Fruit fly (Drosophila melanogaster): ENCODE results near the gene CG42577.

CG42577 gene

dm6 chrX:20255977-20256376, 3.1 kb upstream of the CG42577 start:
- TF ChIP-seq Lpt (GFP tag; optimal IDR thresholded peaks at IDR 0.05) (no peak), CG11762 (GFP tag; optimal IDR thresholded peaks at IDR 0.05; ENCODE audit: insufficient read depth) (no peak), Eip93F (GFP tag; optimal IDR thresholded peaks at IDR 0.05) (no peak), CG1621 (tag; optimal IDR thresholded peaks at IDR 0.05) (no peak), eg (GFP tag; IDR thresholded peaks at IDR 0.05) (no peak), CG10631 (GFP tag; optimal IDR thresholded peaks at IDR 0.05) (no peak), CG4318 (GFP tag; optimal IDR thresholded peaks at IDR 0.05) (no peak), svp (GFP tag) (peak; percentile 80), fd85E (GFP tag; optimal IDR thresholded peaks at IDR 0.05) (no peak), CG15336 (GFP tag; IDR thresholded peaks at IDR 0.05) (no peak), cyc (GFP tag; optimal IDR thresholded peaks at IDR 0.05) (no peak), Sox14 (GFP tag; optimal IDR thresholded peaks at IDR 0.05) (peak; percentile 29), CG10669 (GFP tag; optimal IDR thresholded peaks at IDR 0.05) (no peak), CG3919 (GFP tag; optimal IDR thresholded peaks at IDR 0.05) (no peak), Sox15 (GFP tag; optimal IDR thresholded peaks at IDR 0.05) (no peak), Gug (GFP tag; IDR thresholded peaks at IDR 0.05) (no peak), CG11294 (GFP tag; IDR thresholded peaks at IDR 0.05) (no peak), CG8632 (GFP tag; optimal IDR thresholded peaks at IDR 0.05) (no peak), vri (GFP tag; optimal IDR thresholded peaks at IDR 0.05) (peak; percentile 19), topi (GFP tag; optimal IDR thresholded peaks at IDR 0.05) (no peak), CG6163 (GFP tag; IDR thresholded peaks at IDR 0.05) (no peak), Hr38 (GFP tag; optimal IDR thresholded peaks at IDR 0.05) (no peak), CG6792 (GFP tag; optimal IDR thresholded peaks at IDR 0.05) (no peak), Eip75B (GFP tag; optimal IDR thresholded peaks at IDR 0.05) (no peak), Hr4 (GFP tag; optimal IDR thresholded peaks at IDR 0.05) (no peak), acj6 (GFP tag; optimal IDR thresholded peaks at IDR 0.05) (no peak)

DNA sequence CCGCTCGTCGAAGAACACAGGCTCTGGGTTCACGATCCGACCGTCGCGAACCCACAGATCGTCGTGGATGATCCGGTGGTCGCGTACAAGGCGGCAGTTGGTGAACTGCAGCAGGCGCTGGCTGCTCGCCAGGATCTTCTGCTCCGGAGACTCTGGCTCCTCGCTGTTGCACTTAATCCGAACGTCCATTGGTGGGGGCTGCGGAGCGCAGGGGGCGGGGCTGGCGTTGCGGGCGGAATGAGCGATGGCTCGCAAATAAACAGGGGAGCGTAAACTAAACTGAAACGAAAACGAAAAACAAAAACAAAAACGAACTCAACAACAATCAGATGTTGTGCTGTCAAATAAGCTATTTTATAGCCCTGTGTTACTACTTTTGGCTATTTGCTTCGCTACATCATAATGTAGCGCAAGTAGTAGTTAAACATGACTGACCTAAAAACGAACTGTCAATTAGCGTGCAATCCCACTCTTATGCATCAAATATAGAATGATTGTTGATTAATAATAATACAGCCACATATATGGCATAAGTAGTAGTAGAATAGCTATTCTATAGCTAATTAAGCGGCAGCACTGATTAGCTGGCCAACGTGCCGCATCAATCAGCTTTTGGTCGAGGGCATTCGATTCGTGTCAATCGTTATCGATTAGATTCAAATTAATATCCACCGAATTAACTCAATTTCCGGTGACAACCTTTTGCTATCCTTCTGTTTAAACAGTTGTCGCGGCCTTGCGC, 2.0 kb upstream of the CG42577 start, which contains the start of gene CG17065:
Gene CG17065 (minus strand): TSS at position 351 of the 742 bp plus-strand sequence.
- peak; percentile 7 for TF ChIP-seq CG10631 (GFP tag; optimal IDR thresholded peaks at IDR 0.05)
- TF ChIP-seq CG8319 (GFP tag; optimal IDR thresholded peaks at IDR 0.05): no peak
- TF ChIP-seq Ets96B (tag; optimal IDR thresholded peaks at IDR 0.05): peak; percentile 25
- no peak for TF ChIP-seq Smox (GFP tag; optimal IDR thresholded peaks at IDR 0.05)
- TF ChIP-seq fd85E (GFP tag; optimal IDR thresholded peaks at IDR 0.05): no peak
- peak; percentile 31 for TF ChIP-seq Hr39 (GFP tag; optimal IDR thresholded peaks at IDR 0.05)
- TF ChIP-seq Eip78C (GFP tag): peak; percentile 72
- no peak for TF ChIP-seq CG11294 (GFP tag; IDR thresholded peaks at IDR 0.05)
- TF ChIP-seq dac (GFP tag; optimal IDR thresholded peaks at IDR 0.05): no peak
- TF ChIP-seq topi (GFP tag; optimal IDR thresholded peaks at IDR 0.05): peak; percentile 16
- TF ChIP-seq net (GFP tag; optimal IDR thresholded peaks at IDR 0.05): no peak
- peak; percentile 25 for TF ChIP-seq CG32006 (GFP tag; optimal IDR thresholded peaks at IDR 0.05)
- TF ChIP-seq CG6808 (GFP tag; optimal IDR thresholded peaks at IDR 0.05): no peak
- TF ChIP-seq dsx (GFP tag; optimal IDR thresholded peaks at IDR 0.05; ENCODE audit: poor library complexity, severe bottlenecking): no peak
- TF ChIP-seq fd59A (GFP tag; optimal IDR thresholded peaks at IDR 0.05): no peak
- peak; percentile 39 for TF ChIP-seq Sox14 (GFP tag; optimal IDR thresholded peaks at IDR 0.05)
- peak; percentile 13 for TF ChIP-seq pdm3 (GFP tag; optimal IDR thresholded peaks at IDR 0.05)
- TF ChIP-seq lz (GFP tag; optimal IDR thresholded peaks at IDR 0.05): peak; percentile 38
- no peak for TF ChIP-seq OdsH (GFP tag; optimal IDR thresholded peaks at IDR 0.05)
- no peak for TF ChIP-seq Sox102F (GFP tag; optimal IDR thresholded peaks at IDR 0.05)
- TF ChIP-seq CG3032 (tag; optimal IDR thresholded peaks at IDR 0.05): peak; percentile 1
- TF ChIP-seq Ets21C (GFP tag; optimal IDR thresholded peaks at IDR 0.05): no peak
- peak; percentile 57 for TF ChIP-seq svp (GFP tag)
- TF ChIP-seq CG31627 (GFP tag; optimal IDR thresholded peaks at IDR 0.05): peak; percentile 29
- TF ChIP-seq eg (GFP tag; IDR thresholded peaks at IDR 0.05): no peak
- TF ChIP-seq Hr4 (GFP tag; optimal IDR thresholded peaks at IDR 0.05): peak; percentile 26
- no peak for TF ChIP-seq Blimp-1 (GFP tag; optimal IDR thresholded peaks at IDR 0.05)
- TF ChIP-seq CG10669 (GFP tag; optimal IDR thresholded peaks at IDR 0.05): no peak
- no peak for TF ChIP-seq CG16779 (tag; optimal IDR thresholded peaks at IDR 0.05)
- TF ChIP-seq Met (GFP tag; optimal IDR thresholded peaks at IDR 0.05): peak; percentile 24
- TF ChIP-seq CG3919 (GFP tag; optimal IDR thresholded peaks at IDR 0.05): peak; percentile 12
- TF ChIP-seq CG1621 (tag; optimal IDR thresholded peaks at IDR 0.05): no peak
- TF ChIP-seq acj6 (GFP tag; optimal IDR thresholded peaks at IDR 0.05): peak; percentile 1
- no peak for TF ChIP-seq CG7368 (GFP tag; optimal IDR thresholded peaks at IDR 0.05)
- TF ChIP-seq ss (GFP tag; optimal IDR thresholded peaks at IDR 0.05): no peak
- TF ChIP-seq Eip75B (GFP tag; optimal IDR thresholded peaks at IDR 0.05): peak; percentile 20
